Worm (Caenorhabditis elegans) whole organism, L1 larva: ENCODE data around the gene H32C10.1.
A peak's percentile ranks its signal among the peaks of the same experiment; 100 is the strongest.

Source experiments
- C16A3.4 ChIP-seq: fragments of 150-350 bp; optimal IDR thresholded peaks from 2 replicates; lab custom pipeline; 2014; ENCODE audit warnings: missing biosample characterization, missing genetic modification characterization
- C34B4.2 ChIP-seq: sonication (generic microtip); optimal IDR thresholded peaks from 2 replicates; lab custom pipeline; 2017; ENCODE audit warnings: mild to moderate bottlenecking, missing genetic modification characterization, missing compliant biosample characterization
- aha-1 ChIP-seq: fragments of 150-350 bp; optimal IDR thresholded peaks from 2 replicates; lab custom pipeline; 2014; ENCODE audit warnings: missing biosample characterization, missing genetic modification characterization
- blmp-1 ChIP-seq: fragments of 150-350 bp; optimal IDR thresholded peaks from 2 replicates; lab custom pipeline; 2014; ENCODE audit warnings: missing biosample characterization, missing genetic modification characterization
- ceh-63 ChIP-seq: fragments of 200-800 bp; sonication (Bioruptor generic); optimal IDR thresholded peaks from 2 replicates; lab custom pipeline; 2018; ENCODE audit warnings: mild to moderate bottlenecking, missing genetic modification characterization, missing compliant biosample characterization
- ceh-88 ChIP-seq: fragments of 200-800 bp; sonication (Bioruptor generic); IDR thresholded peaks from 2 replicates; pipeline ENCODE4 v1.3.6; 2022; ENCODE audit warnings: missing genetic modification characterization, missing compliant biosample characterization
- dsc-1 ChIP-seq: sonication (generic microtip); optimal IDR thresholded peaks from 2 replicates; lab custom pipeline; 2016; ENCODE audit warnings: mild to moderate bottlenecking, missing genetic modification characterization, missing compliant biosample characterization
- efl-1 ChIP-seq, 4 experiments: fragments of 150-350 bp; optimal IDR thresholded peaks in 3 of 4; peaks in 1 of 4; 1 replicate in 1 of 4; 2 replicates in 3 of 4; lab custom pipeline; 2014; ENCODE audit warnings: missing biosample characterization in 2 of 4, missing genetic modification characterization in 2 of 4, missing genetic modification reagents in 2 of 4
- elt-2 ChIP-seq: sonication (generic microtip); optimal IDR thresholded peaks from 2 replicates; lab custom pipeline; 2016; ENCODE audit warnings: missing genetic modification characterization, mild to moderate bottlenecking, inconsistent platforms, missing compliant biosample characterization, missing genetic modification reagents
- fkh-10 ChIP-seq: sonication (generic microtip); optimal IDR thresholded peaks from 2 replicates; lab custom pipeline; 2017; ENCODE audit warnings: missing biosample characterization, missing genetic modification reagents, missing genetic modification characterization
- fkh-4 ChIP-seq: sonication (generic microtip); optimal IDR thresholded peaks from 2 replicates; lab custom pipeline; 2016; ENCODE audit warnings: missing compliant biosample characterization, missing genetic modification characterization, borderline replicate concordance
- fos-1 ChIP-seq: fragments of 150-350 bp; optimal IDR thresholded peaks from 2 replicates; lab custom pipeline; 2014; ENCODE audit warnings: missing biosample characterization, missing genetic modification characterization
- grh-1 ChIP-seq: fragments of 200-800 bp; sonication (Bioruptor generic); IDR thresholded peaks from 2 replicates; pipeline ENCODE4 v1.3.6; 2022; ENCODE audit warnings: missing genetic modification reagents, missing genetic modification characterization, missing compliant biosample characterization
- hlh-4 ChIP-seq: sonication (generic microtip); optimal IDR thresholded peaks from 2 replicates; lab custom pipeline; 2016; ENCODE audit warnings: mild to moderate bottlenecking, missing genetic modification characterization, missing compliant biosample characterization
- hpl-2 ChIP-seq: fragments of 150-350 bp; optimal IDR thresholded peaks from 2 replicates; lab custom pipeline; 2014; ENCODE audit warnings: missing biosample characterization, missing genetic modification reagents, missing genetic modification characterization
- jun-1 ChIP-seq: fragments of 150-350 bp; optimal IDR thresholded peaks from 2 replicates; lab custom pipeline; 2014; ENCODE audit warnings: missing biosample characterization, missing genetic modification reagents, missing genetic modification characterization
- lin-14 ChIP-seq: fragments of 200-800 bp; sonication (Bioruptor generic); optimal IDR thresholded peaks from 2 replicates; lab custom pipeline; 2018; ENCODE audit warnings: mild to moderate bottlenecking, missing genetic modification characterization, moderate library complexity, missing compliant biosample characterization
- lin-35 ChIP-seq, 2 experiments: fragments of 150-350 bp; optimal IDR thresholded peaks; 2 replicates each; lab custom pipeline; 2014; ENCODE audit warnings: missing biosample characterization in 2 of 2, missing genetic modification characterization in 2 of 2, missing genetic modification reagents in 2 of 2
- lin-39 ChIP-seq: fragments of 150-350 bp; optimal IDR thresholded peaks from 2 replicates; lab custom pipeline; 2014; ENCODE audit warnings: missing biosample characterization, missing genetic modification reagents, missing genetic modification characterization
- lir-3 ChIP-seq: sonication (generic microtip); optimal IDR thresholded peaks from 2 replicates; lab custom pipeline; 2016; ENCODE audit warnings: mild to moderate bottlenecking, missing genetic modification characterization, moderate library complexity, missing compliant biosample characterization; ENCODE audit not compliant: poor library complexity
- lsy-2 ChIP-seq, 2 experiments: fragments of 150-350 bp; optimal IDR thresholded peaks; 2 replicates each; lab custom pipeline; 2014; ENCODE audit warnings: missing biosample characterization in 2 of 2, missing genetic modification characterization in 2 of 2
- nhr-19 ChIP-seq: fragments of 200-800 bp; sonication (Bioruptor generic); conservative IDR thresholded peaks from 2 replicates; pipeline ENCODE4 v1.3.6; 2022; ENCODE audit warnings: missing genetic modification characterization, missing compliant biosample characterization
- nhr-20 ChIP-seq: sonication (generic microtip); optimal IDR thresholded peaks from 2 replicates; lab custom pipeline; 2016; ENCODE audit warnings: mild to moderate bottlenecking, missing genetic modification characterization, missing compliant biosample characterization
- nhr-47 ChIP-seq: sonication (generic microtip); optimal IDR thresholded peaks from 2 replicates; lab custom pipeline; 2016; ENCODE audit warnings: mild to moderate bottlenecking, missing genetic modification characterization, moderate library complexity, missing compliant biosample characterization
- nhr-71 ChIP-seq: sonication (generic microtip); optimal IDR thresholded peaks from 2 replicates; lab custom pipeline; 2016; ENCODE audit warnings: mild to moderate bottlenecking, missing genetic modification characterization, moderate library complexity, missing compliant biosample characterization
- nhr-76 ChIP-seq: sonication (generic microtip); optimal IDR thresholded peaks from 2 replicates; lab custom pipeline; 2017; ENCODE audit warnings: missing biosample characterization, missing genetic modification characterization
- nhr-77 ChIP-seq: fragments of 150-350 bp; optimal IDR thresholded peaks from 2 replicates; lab custom pipeline; 2014; ENCODE audit warnings: missing biosample characterization, missing genetic modification characterization
- pag-3 ChIP-seq: sonication (generic microtip); optimal IDR thresholded peaks from 2 replicates; lab custom pipeline; 2017; ENCODE audit warnings: missing genetic modification characterization, mild to moderate bottlenecking, missing compliant biosample characterization, antibody characterized with exemption, borderline replicate concordance; ENCODE audit not compliant: insufficient read depth
- pax-3 ChIP-seq: fragments of 200-800 bp; sonication (Bioruptor generic); optimal IDR thresholded peaks from 2 replicates; lab custom pipeline; 2018; ENCODE audit warnings: mild to moderate bottlenecking, missing genetic modification characterization, moderate library complexity, missing compliant biosample characterization
- rnt-1 ChIP-seq: sonication (generic microtip); optimal IDR thresholded peaks from 2 replicates; lab custom pipeline; 2016; ENCODE audit warnings: mild to moderate bottlenecking, missing genetic modification characterization, moderate library complexity, missing compliant biosample characterization
- skn-1 ChIP-seq: fragments of 150-350 bp; optimal IDR thresholded peaks from 2 replicates; lab custom pipeline; 2014; ENCODE audit warnings: missing biosample characterization, missing genetic modification characterization
- snpc-4 ChIP-seq: fragments of 150-350 bp; optimal IDR thresholded peaks from 2 replicates; lab custom pipeline; 2014; ENCODE audit warnings: missing biosample characterization, missing genetic modification characterization
- snu-23 ChIP-seq: sonication (generic microtip); optimal IDR thresholded peaks from 2 replicates; lab custom pipeline; 2016; ENCODE audit warnings: missing genetic modification characterization, missing compliant biosample characterization
- sox-4 ChIP-seq: sonication (generic microtip); optimal IDR thresholded peaks from 2 replicates; lab custom pipeline; 2016; ENCODE audit warnings: missing genetic modification characterization, missing compliant biosample characterization
- sup-37 ChIP-seq: fragments of 200-800 bp; sonication (Bioruptor generic); optimal IDR thresholded peaks from 2 replicates; lab custom pipeline; 2018; ENCODE audit warnings: mild to moderate bottlenecking, missing genetic modification characterization, missing compliant biosample characterization
- tlp-1 ChIP-seq: fragments of 150-350 bp; optimal IDR thresholded peaks from 2 replicates; lab custom pipeline; 2014; ENCODE audit warnings: missing biosample characterization, missing genetic modification characterization
- unc-130 ChIP-seq: fragments of 150-350 bp; optimal IDR thresholded peaks from 2 replicates; lab custom pipeline; 2017; ENCODE audit warnings: missing biosample characterization, missing genetic modification characterization, inconsistent platforms
- vab-15 ChIP-seq: sonication (generic microtip); optimal IDR thresholded peaks from 2 replicates; lab custom pipeline; 2017; ENCODE audit warnings: missing genotype, mild to moderate bottlenecking, missing genetic modification characterization, missing compliant biosample characterization
- zip-4 ChIP-seq: fragments of 200-800 bp; sonication (Bioruptor generic); optimal IDR thresholded peaks from 2 replicates; lab custom pipeline; 2018; ENCODE audit warnings: mild to moderate bottlenecking, missing genetic modification characterization, moderate library complexity, missing compliant biosample characterization
- ztf-11 ChIP-seq, 2 experiments: sonication (generic microtip); optimal IDR thresholded peaks; 2 replicates each; lab custom pipeline; 2016 to 2017; ENCODE audit warnings: missing genetic modification characterization in 2 of 2, missing biosample characterization in 1 of 2, missing compliant biosample characterization in 1 of 2
- ztf-4 ChIP-seq: fragments of 150-350 bp; optimal IDR thresholded peaks from 2 replicates; lab custom pipeline; 2014; ENCODE audit warnings: missing biosample characterization, missing genetic modification characterization

The H32C10.1 gene

DNA sequence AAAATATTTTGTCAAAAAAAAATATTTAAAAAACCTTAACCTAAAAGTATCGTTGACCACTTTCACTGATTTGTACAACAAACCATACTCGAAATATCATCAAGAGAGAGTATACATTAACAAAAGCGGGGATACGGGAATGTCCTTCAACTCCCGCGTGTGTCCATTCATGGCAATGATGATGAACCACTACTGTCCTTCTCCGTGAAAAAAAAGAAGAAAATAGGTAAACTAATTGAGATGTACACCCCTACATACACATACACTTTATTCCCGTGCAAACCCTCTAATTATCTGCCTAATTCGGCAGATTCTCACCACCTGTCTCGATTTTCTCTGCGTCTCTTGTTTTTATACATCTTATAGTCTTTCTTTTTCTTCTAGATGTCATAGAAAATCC lies 7.5 kb upstream of the H32C10.1 start (continued):
- TF ChIP-seq snu-23 (GFP tag; lab: Kevin White, UChicago) (peak; percentile 52), lir-3 (tag; lab: Kevin White, UChicago) (no peak), snpc-4 (no peak), hlh-4 (no peak), blmp-1 (peak; percentile 89), lsy-2 (tag; optimal IDR thresholded peaks at IDR 0.05; lab: Kevin White, UChicago) (peak; percentile 10 to 34), rnt-1 (tag; lab: Kevin White, UChicago) (peak; percentile 16), dsc-1 (peak; percentile 9)

DNA sequence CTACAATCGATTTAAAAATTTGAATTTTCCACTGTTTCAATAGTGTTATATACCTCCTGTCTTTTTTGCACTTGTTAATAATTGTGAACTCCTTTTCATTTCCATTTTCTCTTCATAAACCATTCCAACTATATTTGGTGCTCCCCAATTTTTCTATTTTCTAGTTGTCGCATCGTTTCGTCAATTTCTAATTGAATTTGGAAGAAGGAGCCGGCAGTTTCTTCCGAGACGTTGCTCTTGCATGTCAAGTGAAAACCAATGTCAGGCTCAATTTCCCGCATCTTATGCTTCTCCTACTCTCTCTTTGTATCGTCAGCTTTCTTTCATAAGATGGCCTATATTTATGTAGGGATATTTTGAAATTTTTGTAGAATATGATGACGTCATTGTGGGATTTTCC lies 6.3 kb upstream of the H32C10.1 start:
- TF ChIP-seq nhr-71: no peak
- TF ChIP-seq fkh-10: no peak
- peak; percentile 60 for TF ChIP-seq lin-14 (GFP tag; lab: Kevin White, UChicago)

DNA sequence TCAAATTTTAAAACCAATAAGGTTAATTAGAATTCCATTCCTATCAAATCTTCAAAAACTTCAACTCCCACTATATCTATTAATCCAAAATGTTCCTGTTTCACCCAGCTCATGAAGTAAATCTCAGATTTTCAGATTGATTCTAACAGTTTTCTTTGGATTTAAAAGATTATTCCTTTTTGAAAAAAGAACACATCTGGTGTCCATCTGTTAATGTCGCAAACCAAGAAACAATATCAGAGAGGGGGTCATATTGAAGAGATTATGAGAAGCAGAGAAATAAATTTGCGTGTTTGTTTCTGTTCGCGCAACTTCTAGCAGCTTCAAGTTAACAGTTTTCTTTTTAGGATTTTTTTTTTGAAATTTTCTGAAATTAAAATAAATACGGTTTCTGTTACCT lies 5.2 kb upstream of the H32C10.1 start:
- peak; percentile 8 for TF ChIP-seq fkh-4 (tag; lab: Kevin White, UChicago)
- TF ChIP-seq dsc-1: peak; percentile 41
- no peak for TF ChIP-seq C34B4.2
- TF ChIP-seq C16A3.4 (tag; lab: Kevin White, UChicago): no peak
- TF ChIP-seq efl-1 (optimal IDR thresholded peaks at IDR 0.05; lab: Kevin White, UChicago): no peak
- TF ChIP-seq efl-1 (GFP tag; optimal IDR thresholded peaks at IDR 0.05 in 1 of 2; lab: Kevin White, UChicago): peak in 1 of 2 experiments; percentile 34

DNA sequence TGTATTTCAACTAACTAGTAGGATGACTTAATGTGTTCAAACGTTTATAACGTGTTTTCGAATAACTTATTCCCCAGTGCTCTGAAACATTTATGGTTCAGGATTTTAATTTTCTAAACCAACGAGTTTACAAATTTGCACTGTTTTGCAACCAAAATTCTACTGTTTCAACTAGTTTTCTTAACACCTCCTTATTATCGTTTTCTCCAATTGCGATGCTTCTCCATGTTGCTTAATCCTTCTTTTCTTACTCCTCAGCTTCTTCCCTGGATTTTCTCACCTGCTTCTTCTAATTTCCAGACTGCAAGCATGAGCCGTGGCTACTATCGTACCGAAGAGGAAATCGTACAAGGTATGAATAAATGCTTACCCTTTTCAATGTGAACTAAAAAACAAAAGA lies 3.8 kb upstream of the H32C10.1 start, which contains the start of gene lin-33:
lin-33 (plus strand) TSS at position 301 of the 400 bp plus-strand sequence.
- TF ChIP-seq efl-1 (optimal IDR thresholded peaks at IDR 0.05; lab: Kevin White, UChicago): no peak
- peak in 1 of 2 experiments; percentile 86 for TF ChIP-seq efl-1 (GFP tag; optimal IDR thresholded peaks at IDR 0.05 in 1 of 2; lab: Kevin White, UChicago)
- TF ChIP-seq pag-3 (tag; lab: Kevin White, UChicago): no peak

DNA sequence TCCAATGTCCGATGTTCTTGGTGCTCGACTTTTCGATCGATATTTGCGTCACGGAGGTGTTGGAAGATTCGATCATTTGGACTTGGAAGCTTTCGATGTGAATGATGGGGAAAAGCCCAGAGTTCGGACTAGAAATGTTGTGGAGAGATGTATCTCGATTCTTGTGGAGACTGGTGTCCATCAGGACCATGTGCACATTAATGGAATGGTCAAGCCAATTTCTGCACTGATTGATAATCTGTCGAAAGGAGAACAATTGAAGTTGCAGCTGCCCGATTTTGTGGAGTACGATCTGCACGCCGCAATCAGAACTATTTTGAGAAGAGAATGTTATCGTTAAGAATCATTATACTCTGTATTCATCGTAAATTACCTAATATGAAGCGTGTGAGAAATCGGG lies 3.0 kb downstream of the H32C10.1 start:
- TF ChIP-seq efl-1 (optimal IDR thresholded peaks at IDR 0.05; lab: Kevin White, UChicago): no peak
- no peak for TF ChIP-seq efl-1 (GFP tag; optimal IDR thresholded peaks at IDR 0.05 in 1 of 2; lab: Kevin White, UChicago)
- TF ChIP-seq ztf-11 (tag; optimal IDR thresholded peaks at IDR 0.05; lab: Kevin White, UChicago): no peak
- no peak for TF ChIP-seq hpl-2
- TF ChIP-seq vab-15 (tag; lab: Kevin White, UChicago): no peak
- no peak for TF ChIP-seq skn-1 (tag; lab: Kevin White, UChicago)
- TF ChIP-seq ceh-88: no peak

DNA sequence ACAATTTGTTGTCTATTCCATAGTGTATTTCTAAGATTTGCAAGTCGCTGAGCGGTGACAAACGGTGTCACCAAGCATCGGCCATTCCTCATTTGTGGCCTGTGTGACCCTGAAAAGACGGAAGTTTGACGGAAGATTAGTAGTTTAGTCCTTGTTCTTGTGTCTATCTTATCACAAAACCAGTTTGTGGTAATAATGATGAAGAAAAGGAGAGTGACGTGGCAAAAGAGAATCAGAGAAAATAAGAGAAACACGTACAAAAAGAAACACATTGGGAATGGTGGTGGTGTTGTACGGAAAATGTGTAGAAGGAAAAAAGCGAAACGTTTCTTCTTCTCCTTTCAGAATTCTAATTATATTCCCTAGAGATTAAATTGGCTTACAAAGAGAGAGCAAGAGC lies 5.0 kb downstream of the H32C10.1 start, which contains the start of gene mcu-1:
mcu-1 (minus strand) TSS at position 109 of the 400 bp plus-strand sequence.
- TF ChIP-seq lin-39: no peak
- peak; percentile 7 for TF ChIP-seq nhr-47 (tag; lab: Kevin White, UChicago)
- TF ChIP-seq snu-23 (GFP tag; lab: Kevin White, UChicago): peak; percentile 57
- TF ChIP-seq lin-14 (GFP tag; lab: Kevin White, UChicago): peak; percentile 86
- no peak for TF ChIP-seq fos-1
- no peak for TF ChIP-seq jun-1 (tag; lab: Kevin White, UChicago)
- TF ChIP-seq ceh-63 (GFP tag; lab: Kevin White, UChicago): no peak
- peak; percentile 56 for TF ChIP-seq nhr-20 (tag; lab: Kevin White, UChicago)
- no peak for TF ChIP-seq unc-130 (tag; lab: Kevin White, UChicago)
- peak; percentile 95 for TF ChIP-seq blmp-1
- TF ChIP-seq lin-35 (GFP tag; optimal IDR thresholded peaks at IDR 0.05; lab: Kevin White, UChicago): peak in 1 of 2 experiments; percentile 68
- TF ChIP-seq ztf-4 (tag; lab: Kevin White, UChicago): no peak
- TF ChIP-seq nhr-76 (tag; lab: Kevin White, UChicago): no peak
- peak; percentile 60 for TF ChIP-seq pag-3 (tag; lab: Kevin White, UChicago)
- peak; percentile 64 for TF ChIP-seq nhr-71
- no peak for TF ChIP-seq sox-4 (tag; lab: Kevin White, UChicago)
- no peak for TF ChIP-seq elt-2 (tag; lab: Kevin White, UChicago)
- no peak for TF ChIP-seq tlp-1 (tag; lab: Kevin White, UChicago)
- no peak for TF ChIP-seq zip-4
- no peak for TF ChIP-seq sup-37 (GFP tag; lab: Kevin White, UChicago)
- peak; percentile 15 for TF ChIP-seq rnt-1 (tag; lab: Kevin White, UChicago)
- peak; percentile 17; the same call in 1 of the 2 replicates for TF ChIP-seq nhr-19 (GFP tag; lab: Robert Waterston, UW)
- TF ChIP-seq nhr-77 (tag; lab: Kevin White, UChicago): no peak
- TF ChIP-seq grh-1: peak; percentile 92
- TF ChIP-seq efl-1 (optimal IDR thresholded peaks at IDR 0.05; lab: Kevin White, UChicago): no peak
- TF ChIP-seq efl-1 (GFP tag; optimal IDR thresholded peaks at IDR 0.05 in 1 of 2; lab: Kevin White, UChicago): peak in 1 of 2 experiments; percentile 92
- TF ChIP-seq pax-3 (tag; lab: Kevin White, UChicago): no peak
- TF ChIP-seq aha-1 (tag; lab: Kevin White, UChicago): no peak
